Worm (Caenorhabditis elegans): ENCODE data around the gene ZK666.12.

The ZK666.12 gene

DNA sequence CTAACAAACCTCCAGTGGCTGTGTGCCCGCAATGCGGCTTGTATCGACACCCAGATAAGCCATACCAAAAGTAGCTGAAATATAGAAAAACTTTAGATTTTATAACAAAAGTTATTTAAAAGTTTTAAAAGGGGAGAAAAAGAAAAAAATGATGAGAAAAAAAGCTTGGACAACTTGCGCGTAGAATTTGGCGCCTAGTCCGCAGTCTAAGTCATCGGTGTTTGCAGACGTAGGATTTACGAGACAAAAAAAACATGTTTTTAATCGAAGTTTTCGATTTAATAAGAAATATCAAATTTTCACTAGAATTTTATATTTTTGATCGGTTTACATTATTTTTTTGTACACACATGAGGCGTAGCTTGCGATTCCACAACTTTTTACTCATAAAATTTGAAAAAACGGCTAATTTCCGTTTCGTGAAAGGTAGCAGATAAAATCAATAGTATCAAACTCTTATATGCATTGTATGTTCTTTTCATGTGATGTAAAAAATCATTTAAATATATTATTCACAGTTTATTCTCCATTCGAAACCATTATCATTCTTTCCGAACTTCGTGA, 46.0 kb downstream of the ZK666.12 start, which contains the start of gene pro-1 (continued):
- TF ChIP-seq akir-1 (GFP tag; optimal IDR thresholded peaks at IDR 0.05) (no peak), lin-54 (GFP tag; optimal IDR thresholded peaks at IDR 0.05) (peak; percentile 74), nhr-120 (GFP tag; IDR thresholded peaks at IDR 0.05) (peak; percentile 82), snpc-1.1 (tag; optimal IDR thresholded peaks at IDR 0.05; ENCODE audit: insufficient read depth) (peak; percentile 37), tbp1 (GFP tag; optimal IDR thresholded peaks at IDR 0.05) (peak; percentile 62), ceh-91 (GFP tag; IDR thresholded peaks at IDR 0.05) (no peak), ceh-79 (tag; optimal IDR thresholded peaks at IDR 0.05) (peak; percentile 74), lir-1 (GFP tag; conservative IDR thresholded peaks at IDR 0.05) (peak; percentile 60), nfyb-1 (GFP tag; IDR thresholded peaks at IDR 0.05) (peak; percentile 98), pha-4 (tag; optimal IDR thresholded peaks at IDR 0.05) (peak; percentile 67), ama-1 (optimal IDR thresholded peaks at IDR 0.05) (peak; percentile 81), ama-1 (GFP tag; optimal IDR thresholded peaks at IDR 0.05) (peak in 1 of 2 experiments; percentile 30), mcd-1 (GFP tag; IDR thresholded peaks at IDR 0.05) (peak; percentile 65), B0261.1 (tag; optimal IDR thresholded peaks at IDR 0.05) (peak; percentile 18), nhr-179 (tag; optimal IDR thresholded peaks at IDR 0.05) (no peak), egl-44 (GFP tag; IDR thresholded peaks at IDR 0.05) (peak; percentile 79; the same call in 1 of the 2 replicates), mes-4 (tag; optimal IDR thresholded peaks at IDR 0.05) (no peak), T26A5.8 (tag; optimal IDR thresholded peaks at IDR 0.05) (peak; percentile 50), F22D6.2 (tag; optimal IDR thresholded peaks at IDR 0.05) (peak; percentile 15), snpc-3.4 (tag; optimal IDR thresholded peaks at IDR 0.05) (no peak), hmg-20 (GFP tag; IDR thresholded peaks at IDR 0.05) (peak; percentile 30; the same call in 1 of the 2 replicates), mel-28 (tag; optimal IDR thresholded peaks at IDR 0.05; ENCODE audit: borderline replicate concordance) (peak; percentile 65), Y67H2A.10 (GFP tag; conservative IDR thresholded peaks at IDR 0.05) (peak; percentile 82), egl-18 (GFP tag; IDR thresholded peaks at IDR 0.05) (no peak), aptf-3 (GFP tag; IDR thresholded peaks at IDR 0.05) (peak; percentile 91; the same call in 1 of the 2 replicates), madf-8 (GFP tag; conservative IDR thresholded peaks at IDR 0.05) (0 out of 2 replicates have a peak, but pooled peaks have one; percentile 5), ets-4 (GFP tag; optimal IDR thresholded peaks at IDR 0.05) (no peak), nhr-90 (tag; optimal IDR thresholded peaks at IDR 0.05) (no peak), efl-1 (GFP tag; optimal IDR thresholded peaks at IDR 0.05) (no peak), fkh-3 (tag; optimal IDR thresholded peaks at IDR 0.05) (peak; percentile 17), unc-62 (GFP tag; optimal IDR thresholded peaks at IDR 0.05) (peak; percentile 84), mxl-1 (tag; optimal IDR thresholded peaks at IDR 0.05) (no peak), hmg-1.2 (GFP tag; IDR thresholded peaks at IDR 0.05) (peak; percentile 57), tbx-9 (tag; optimal IDR thresholded peaks at IDR 0.05; ENCODE audit: borderline replicate concordance) (peak; percentile 5), ztf-6 (GFP tag; IDR thresholded peaks at IDR 0.05) (no peak), cebp-2 (GFP tag; IDR thresholded peaks at IDR 0.05) (peak; percentile 72), K12H6.12 (tag; optimal IDR thresholded peaks at IDR 0.05) (peak; percentile 65), tlf-1 (GFP tag; optimal IDR thresholded peaks at IDR 0.05) (peak; percentile 76), hlh-12 (tag; optimal IDR thresholded peaks at IDR 0.05) (no peak), Y79H2A.3 (GFP tag; conservative IDR thresholded peaks at IDR 0.05) (0 out of 2 replicates have a peak, but pooled peaks have one; percentile 7), dox-1 (GFP tag; IDR thresholded peaks at IDR 0.05) (peak; percentile 67), Y53F4B.3 (GFP tag; IDR thresholded peaks at IDR 0.05) (peak; percentile 52; the same call in 1 of the 2 replicates), chd-7 (tag; optimal IDR thresholded peaks at IDR 0.05) (peak; percentile 94), ztf-22 (GFP tag; optimal IDR thresholded peaks at IDR 0.05) (peak; percentile 47), gei-17 (GFP tag; optimal IDR thresholded peaks at IDR 0.05) (peak; percentile 72), let-607 (tag; optimal IDR thresholded peaks at IDR 0.05) (peak; percentile 35 to 53), ztf-26 (tag; optimal IDR thresholded peaks at IDR 0.05) (peak; percentile 89), ccch-3 (GFP tag; optimal IDR thresholded peaks at IDR 0.05) (peak; percentile 15)
